Worm (Caenorhabditis elegans) whole organism, L1 larva: Measurements from ENCODE around the gene irld-47.

Experiments
- alr-1 ChIP-seq: fragments of 200-800 bp; sonication (Bioruptor generic); optimal IDR thresholded peaks from 2 replicates; lab custom pipeline; 2018; ENCODE audit warnings: borderline replicate concordance, mild to moderate bottlenecking, missing genetic modification characterization, missing compliant biosample characterization
- ama-1 ChIP-seq: fragments of 150-350 bp; optimal IDR thresholded peaks from 2 replicates; lab custom pipeline; 2014
- efl-1 ChIP-seq, 4 experiments: fragments of 150-350 bp; optimal IDR thresholded peaks in 3 of 4; peaks in 1 of 4; 1 replicate in 1 of 4; 2 replicates in 3 of 4; lab custom pipeline; 2014; ENCODE audit warnings: missing biosample characterization in 2 of 4, missing genetic modification characterization in 2 of 4, missing genetic modification reagents in 2 of 4
- elt-3 ChIP-seq, 6 experiments: fragments of 150-350 bp in 1 of 6; sonication (generic microtip); optimal IDR thresholded peaks; 2 replicates each; lab custom pipeline; 2017 to 2018; ENCODE audit warnings: missing biosample characterization in 6 of 6, missing genetic modification characterization in 6 of 6, inconsistent platforms in 1 of 6
- hpl-2 ChIP-seq: fragments of 150-350 bp; optimal IDR thresholded peaks from 2 replicates; lab custom pipeline; 2014; ENCODE audit warnings: missing biosample characterization, missing genetic modification reagents, missing genetic modification characterization
- lin-13 ChIP-seq: fragments of 150-350 bp; optimal IDR thresholded peaks from 2 replicates; lab custom pipeline; 2014; ENCODE audit warnings: missing biosample characterization, missing genetic modification reagents, missing genetic modification characterization
- lin-15B ChIP-seq: fragments of 150-350 bp; sonication (generic microtip); optimal IDR thresholded peaks from 3 replicates; lab custom pipeline; 2014; ENCODE audit warnings: missing biosample characterization, missing genetic modification characterization
- lin-39 ChIP-seq: fragments of 150-350 bp; optimal IDR thresholded peaks from 2 replicates; lab custom pipeline; 2014; ENCODE audit warnings: missing biosample characterization, missing genetic modification reagents, missing genetic modification characterization
- lsy-2 ChIP-seq, 2 experiments: fragments of 150-350 bp; optimal IDR thresholded peaks; 2 replicates each; lab custom pipeline; 2014; ENCODE audit warnings: missing biosample characterization in 2 of 2, missing genetic modification characterization in 2 of 2
- mdl-1 ChIP-seq, 2 experiments: fragments of 150-350 bp; optimal IDR thresholded peaks; 2 replicates each; lab custom pipeline; 2014 to 2017; ENCODE audit warnings: missing biosample characterization in 2 of 2, missing genetic modification characterization in 2 of 2, inconsistent platforms in 1 of 2
- nhr-11 ChIP-seq: fragments of 150-350 bp; optimal IDR thresholded peaks from 2 replicates; lab custom pipeline; 2014; ENCODE audit warnings: missing biosample characterization, missing genetic modification characterization
- nhr-84 ChIP-seq: sonication (generic microtip); optimal IDR thresholded peaks from 2 replicates; lab custom pipeline; 2017; ENCODE audit warnings: missing biosample characterization, missing genetic modification characterization
- sox-4 ChIP-seq: sonication (generic microtip); optimal IDR thresholded peaks from 2 replicates; lab custom pipeline; 2016; ENCODE audit warnings: missing genetic modification characterization, missing compliant biosample characterization
- unc-62 ChIP-seq: fragments of 150-350 bp; optimal IDR thresholded peaks from 2 replicates; lab custom pipeline; 2014; ENCODE audit warnings: missing biosample characterization, missing genetic modification reagents, missing genetic modification characterization

DNA sequence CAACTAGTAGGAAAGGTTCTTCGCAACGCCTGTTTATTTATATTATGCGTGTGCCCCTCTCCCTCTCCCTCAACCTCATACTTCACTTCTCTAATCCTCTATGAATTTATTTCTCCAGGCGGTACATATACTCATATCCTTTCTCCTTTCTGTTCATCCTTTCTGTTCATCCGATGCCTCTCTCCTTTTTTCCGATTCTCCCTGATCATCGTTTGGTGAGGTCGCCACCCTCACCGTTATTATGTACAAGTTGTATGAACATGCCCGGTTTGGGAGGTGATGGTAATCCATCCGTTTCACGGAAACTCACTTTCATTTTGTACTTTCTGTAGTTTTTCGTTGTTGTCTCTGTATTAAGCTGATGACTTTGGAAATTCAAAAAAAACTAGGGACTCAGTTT is 17.3 kb upstream of the irld-47 start:
- TF ChIP-seq hpl-2 (GFP tag; lab: Kevin White, UChicago) = no peak
- TF ChIP-seq efl-1 (optimal IDR thresholded peaks at IDR 0.05; lab: Kevin White, UChicago) = no peak
- no peak for TF ChIP-seq efl-1 (GFP tag; optimal IDR thresholded peaks at IDR 0.05 in 1 of 2; lab: Kevin White, UChicago)
- TF ChIP-seq elt-3 (tag; optimal IDR thresholded peaks at IDR 0.05; lab: Kevin White, UChicago) = no peak
- TF ChIP-seq alr-1 (tag; lab: Kevin White, UChicago) = no peak
- TF ChIP-seq lin-39 (tag; lab: Kevin White, UChicago) = no peak
- TF ChIP-seq lin-13 (GFP tag; lab: Kevin White, UChicago) = no peak
- no peak for TF ChIP-seq lin-15B (tag; lab: Kevin White, UChicago)
- no peak for TF ChIP-seq sox-4 (tag; lab: Kevin White, UChicago)
- no peak for TF ChIP-seq unc-62 (GFP tag; lab: Kevin White, UChicago)
- no peak for TF ChIP-seq nhr-11 (tag; lab: Kevin White, UChicago)
- no peak for TF ChIP-seq lsy-2 (tag; optimal IDR thresholded peaks at IDR 0.05; lab: Kevin White, UChicago)
- no peak for TF ChIP-seq mdl-1 (tag; optimal IDR thresholded peaks at IDR 0.05; lab: Kevin White, UChicago)
- no peak for TF ChIP-seq ama-1 (lab: Kevin White, UChicago)
- no peak for TF ChIP-seq nhr-84 (tag; lab: Kevin White, UChicago)
